Worm (Caenorhabditis elegans): ENCODE results near the gene vps-33.2.
A peak's percentile ranks its signal among the peaks of the same experiment; 100 is the strongest.

vps-33.2 gene

ce11 chrII:6597507-6597906 lies 3.5 kb upstream of the vps-33.2 start:
- TF ChIP-seq F55B11.4 (tag; optimal IDR thresholded peaks at IDR 0.05; ENCODE audit: borderline replicate concordance, insufficient read depth) (no peak), let-607 (tag; optimal IDR thresholded peaks at IDR 0.05) (no peak), sptf-2 (GFP tag; optimal IDR thresholded peaks at IDR 0.05) (no peak), nhr-90 (tag; optimal IDR thresholded peaks at IDR 0.05) (no peak), lin-40 (tag; optimal IDR thresholded peaks at IDR 0.05) (no peak), xnd-1 (tag; optimal IDR thresholded peaks at IDR 0.05) (peak; percentile 27), madf-6 (GFP tag; IDR thresholded peaks at IDR 0.05) (peak; percentile 81), lin-54 (GFP tag; optimal IDR thresholded peaks at IDR 0.05) (no peak), hmg-20 (GFP tag; IDR thresholded peaks at IDR 0.05) (no peak), nhr-179 (tag; optimal IDR thresholded peaks at IDR 0.05) (no peak), sdz-38 (tag; optimal IDR thresholded peaks at IDR 0.05) (no peak), lin-35 (GFP tag; optimal IDR thresholded peaks at IDR 0.05) (no peak), unc-130 (GFP tag; optimal IDR thresholded peaks at IDR 0.05) (no peak), F52B5.7 (tag; optimal IDR thresholded peaks at IDR 0.05) (no peak), D2030.7 (GFP tag; IDR thresholded peaks at IDR 0.05) (0 out of 2 replicates have a peak, but pooled peaks have one; percentile 29), lsl-1 (GFP tag; optimal IDR thresholded peaks at IDR 0.05) (peak; percentile 83), nhr-120 (GFP tag; IDR thresholded peaks at IDR 0.05) (no peak), ztf-28 (GFP tag; IDR thresholded peaks at IDR 0.05) (no peak), efl-1 (GFP tag; optimal IDR thresholded peaks at IDR 0.05) (peak; percentile 15), him-1 (tag; optimal IDR thresholded peaks at IDR 0.05) (no peak), snpc-1.3 (tag; optimal IDR thresholded peaks at IDR 0.05; ENCODE audit: insufficient read depth) (no peak), snpc-3.4 (tag; optimal IDR thresholded peaks at IDR 0.05) (no peak), attf-5 (GFP tag; optimal IDR thresholded peaks at IDR 0.05) (no peak), Y95B8A.8 (GFP tag; IDR thresholded peaks at IDR 0.05) (no peak), hlh-12 (tag; optimal IDR thresholded peaks at IDR 0.05) (no peak), T26A5.8 (tag; optimal IDR thresholded peaks at IDR 0.05) (no peak), hsf-1 (GFP tag; IDR thresholded peaks at IDR 0.05) (no peak), T07F8.4 (tag; optimal IDR thresholded peaks at IDR 0.05) (no peak), nfyb-1 (GFP tag; IDR thresholded peaks at IDR 0.05) (no peak), F37B4.10 (GFP tag; IDR thresholded peaks at IDR 0.05) (no peak), F22D6.2 (tag; optimal IDR thresholded peaks at IDR 0.05) (no peak), unc-62 (GFP tag; optimal IDR thresholded peaks at IDR 0.05) (no peak), sea-2 (GFP tag; IDR thresholded peaks at IDR 0.05) (no peak), F33H1.4 (GFP tag; IDR thresholded peaks at IDR 0.05) (peak; percentile 83), madf-8 (GFP tag; conservative IDR thresholded peaks at IDR 0.05) (peak; percentile 62), snpc-1.1 (tag; optimal IDR thresholded peaks at IDR 0.05; ENCODE audit: insufficient read depth) (no peak), cebp-2 (GFP tag; IDR thresholded peaks at IDR 0.05) (no peak)

- TF ChIP-seq unc-62 (GFP tag; optimal IDR thresholded peaks at IDR 0.05), result no peak
- TF ChIP-seq T26A5.8 (tag; optimal IDR thresholded peaks at IDR 0.05), result no peak
- TF ChIP-seq ztf-28 (GFP tag; IDR thresholded peaks at IDR 0.05), result no peak
- TF ChIP-seq rcor-1 (GFP tag; IDR thresholded peaks at IDR 0.05), result no peak
- no peak for TF ChIP-seq F57A8.1 (GFP tag; optimal IDR thresholded peaks at IDR 0.05)
- no peak for TF ChIP-seq lin-40 (tag; optimal IDR thresholded peaks at IDR 0.05)
- no peak for TF ChIP-seq Y53F4B.3 (GFP tag; IDR thresholded peaks at IDR 0.05)
- no peak for TF ChIP-seq F39B2.1 (GFP tag; IDR thresholded peaks at IDR 0.05)
- no peak for TF ChIP-seq ceh-27 (GFP tag; optimal IDR thresholded peaks at IDR 0.05)
- TF ChIP-seq hmg-1.2 (GFP tag; IDR thresholded peaks at IDR 0.05), result no peak; the same call in 1 of the 2 replicates
- no peak for TF ChIP-seq nhr-90 (tag; optimal IDR thresholded peaks at IDR 0.05)
- no peak for TF ChIP-seq madf-3 (GFP tag; IDR thresholded peaks at IDR 0.05)
- TF ChIP-seq pha-4 (tag; optimal IDR thresholded peaks at IDR 0.05), result no peak
- TF ChIP-seq atf-7 (tag; optimal IDR thresholded peaks at IDR 0.05), result no peak
- TF ChIP-seq egrh-3 (GFP tag; IDR thresholded peaks at IDR 0.05), result no peak
Observed at ce11 chrII:6598050-6598449, 3.0 kb upstream of the vps-33.2 start, which contains the start of gene dnj-8. Gene dnj-8 (minus strand): TSS chrII:6598080.

Measured in whole organism, young adult.